Comparison of ENCODE assay signal across 7 worm cellular contexts in the genomic region with DNA sequence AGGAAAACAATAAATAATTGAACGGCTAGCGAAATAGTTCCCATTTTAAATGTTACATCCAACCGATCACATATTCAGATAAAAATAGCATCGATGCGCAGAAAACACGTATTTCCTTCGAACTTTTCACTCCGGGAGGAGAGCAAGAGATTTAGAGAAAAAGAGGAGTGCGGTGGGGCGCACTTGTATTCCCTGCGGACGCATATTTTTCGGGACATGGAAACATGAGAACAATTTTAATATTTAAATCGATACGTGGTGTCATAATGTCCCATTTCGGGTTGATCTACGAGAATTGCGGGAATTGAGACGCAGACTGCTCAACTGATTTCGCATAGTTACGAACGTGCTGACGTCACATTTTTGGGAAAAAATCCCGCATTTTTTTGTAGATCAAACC.
TF ChIP-seq lines count a peak whose summit lies in the region.

Gene C47G2.4, minus strand, starts transcription at position 174 of the 400 bp plus-strand sequence.

TF ChIP-seq in whole organism, L1 larva, 84 proteins besides CTCF, POLR2A, EP300 and RAD21 (continued from another document and continues in another):
- TF ChIP-seq zag-1 (tag; optimal IDR thresholded peaks at IDR 0.05; lab: Kevin White, UChicago) (no peak), nhr-90 (tag; optimal IDR thresholded peaks at IDR 0.05; lab: Kevin White, UChicago; ENCODE audit: poor library complexity) (peak; percentile 64), lin-15B (tag; optimal IDR thresholded peaks at IDR 0.05; lab: Kevin White, UChicago) (peak; percentile 58), lin-14 (GFP tag; optimal IDR thresholded peaks at IDR 0.05; lab: Kevin White, UChicago) (peak; percentile 83), nhr-20 (tag; optimal IDR thresholded peaks at IDR 0.05; lab: Kevin White, UChicago) (peak; percentile 74), lin-35 (GFP tag; optimal IDR thresholded peaks at IDR 0.05; lab: Kevin White, UChicago) (peak; percentile 76 to 84), lir-3 (tag; optimal IDR thresholded peaks at IDR 0.05; lab: Kevin White, UChicago; ENCODE audit: poor library complexity) (peak; percentile 70), fos-1 (tag; optimal IDR thresholded peaks at IDR 0.05; lab: Kevin White, UChicago) (peak; percentile 12), efl-3 (GFP tag; optimal IDR thresholded peaks at IDR 0.05; lab: Kevin White, UChicago) (no peak), tbx-2 (tag; optimal IDR thresholded peaks at IDR 0.05; lab: Kevin White, UChicago) (peak; percentile 55), efl-1 (optimal IDR thresholded peaks at IDR 0.05; lab: Kevin White, UChicago) (peak; percentile 79), efl-1 (GFP tag; optimal IDR thresholded peaks at IDR 0.05 in 1 of 2; lab: Kevin White, UChicago) (peak; percentile 76 to 97), ztf-11 (tag; optimal IDR thresholded peaks at IDR 0.05; lab: Kevin White, UChicago) (peak in 1 of 2 experiments; percentile 26), rnt-1 (tag; optimal IDR thresholded peaks at IDR 0.05; lab: Kevin White, UChicago) (peak; percentile 83), snu-23 (GFP tag; optimal IDR thresholded peaks at IDR 0.05; lab: Kevin White, UChicago) (peak; percentile 79), egl-13 (tag; optimal IDR thresholded peaks at IDR 0.05; lab: Kevin White, UChicago) (peak; percentile 11), fkh-8 (tag; optimal IDR thresholded peaks at IDR 0.05; lab: Kevin White, UChicago) (peak; percentile 49)

TF ChIP-seq in whole organism, L2 larva, 48 proteins besides CTCF, POLR2A, EP300 and RAD21 (continued from another document and continues in another):
- TF ChIP-seq unc-62 (GFP tag; optimal IDR thresholded peaks at IDR 0.05; lab: Kevin White, UChicago): no peak
- no peak for TF ChIP-seq dmd-4 (tag; optimal IDR thresholded peaks at IDR 0.05; lab: Kevin White, UChicago)
- no peak for TF ChIP-seq ama-1 (optimal IDR thresholded peaks at IDR 0.05; lab: Kevin White, UChicago)
- TF ChIP-seq unc-39 (tag; optimal IDR thresholded peaks at IDR 0.05; lab: Kevin White, UChicago): no peak
- peak; percentile 66 for TF ChIP-seq sma-3 (GFP tag; optimal IDR thresholded peaks at IDR 0.05; lab: Kevin White, UChicago)
- TF ChIP-seq sem-4 (tag; optimal IDR thresholded peaks at IDR 0.05; lab: Kevin White, UChicago): no peak
- TF ChIP-seq nhr-25 (tag; optimal IDR thresholded peaks at IDR 0.05; lab: Kevin White, UChicago): peak; percentile 58
- TF ChIP-seq crh-2 (tag; optimal IDR thresholded peaks at IDR 0.05; lab: Kevin White, UChicago): peak; percentile 76
- no peak for TF ChIP-seq ZK546.5 (tag; optimal IDR thresholded peaks at IDR 0.05; lab: Kevin White, UChicago)
- peak; percentile 37 to 79 for TF ChIP-seq lsy-2 (tag; optimal IDR thresholded peaks at IDR 0.05; lab: Kevin White, UChicago)
- peak; percentile 53 for TF ChIP-seq F13H6.1 (tag; optimal IDR thresholded peaks at IDR 0.05; lab: Kevin White, UChicago)
- no peak for TF ChIP-seq nhr-23 (tag; optimal IDR thresholded peaks at IDR 0.05; lab: Kevin White, UChicago)
- no peak for TF ChIP-seq R02D3.7 (tag; optimal IDR thresholded peaks at IDR 0.05; lab: Kevin White, UChicago)
- TF ChIP-seq ceh-16 (tag; optimal IDR thresholded peaks at IDR 0.05; lab: Kevin White, UChicago): peak; percentile 18
- TF ChIP-seq alr-1 (tag; optimal IDR thresholded peaks at IDR 0.05; lab: Kevin White, UChicago): no peak
- peak; percentile 10 for TF ChIP-seq nhr-6 (tag; optimal IDR thresholded peaks at IDR 0.05; lab: Kevin White, UChicago)
- TF ChIP-seq Y55F3AM.14 (GFP tag; optimal IDR thresholded peaks at IDR 0.05; lab: Kevin White, UChicago): no peak
- TF ChIP-seq nhr-129 (tag; optimal IDR thresholded peaks at IDR 0.05; lab: Kevin White, UChicago): peak; percentile 60
- no peak for TF ChIP-seq mdl-1 (tag; optimal IDR thresholded peaks at IDR 0.05; lab: Kevin White, UChicago)

TF ChIP-seq in whole organism, L3 larva, 47 proteins besides CTCF, POLR2A, EP300 and RAD21 (continued from another document and continues in another):
- TF ChIP-seq nhr-43 (tag; optimal IDR thresholded peaks at IDR 0.05; lab: Kevin White, UChicago; ENCODE audit: poor library complexity, severe bottlenecking) (peak; percentile 53), mdl-1 (tag; optimal IDR thresholded peaks at IDR 0.05; lab: Kevin White, UChicago) (no peak), ztf-4 (tag; optimal IDR thresholded peaks at IDR 0.05; lab: Kevin White, UChicago) (no peak), nhr-23 (tag; optimal IDR thresholded peaks at IDR 0.05; lab: Kevin White, UChicago) (peak; percentile 80), pqm-1 (tag; optimal IDR thresholded peaks at IDR 0.05; lab: Kevin White, UChicago) (peak; percentile 17), ceh-16 (tag; optimal IDR thresholded peaks at IDR 0.05; lab: Kevin White, UChicago) (no peak), nhr-25 (tag; optimal IDR thresholded peaks at IDR 0.05; lab: Kevin White, UChicago) (peak; percentile 72), ama-1 (optimal IDR thresholded peaks at IDR 0.05; lab: Kevin White, UChicago) (no peak), elt-2 (tag; optimal IDR thresholded peaks at IDR 0.05; lab: Kevin White, UChicago) (peak; percentile 29), sea-2 (GFP tag; optimal IDR thresholded peaks at IDR 0.05; lab: Kevin White, UChicago) (no peak), zag-1 (tag; optimal IDR thresholded peaks at IDR 0.05; lab: Kevin White, UChicago) (no peak), eor-1 (tag; optimal IDR thresholded peaks at IDR 0.05; lab: Kevin White, UChicago) (no peak), hmg-11 (tag; optimal IDR thresholded peaks at IDR 0.05; lab: Kevin White, UChicago) (peak; percentile 39), fkh-10 (GFP tag; optimal IDR thresholded peaks at IDR 0.05; lab: Kevin White, UChicago) (no peak), pha-4 (tag; optimal IDR thresholded peaks at IDR 0.05; lab: Kevin White, UChicago) (peak; percentile 69), R02D3.7 (tag; optimal IDR thresholded peaks at IDR 0.05; lab: Kevin White, UChicago) (peak; percentile 39), aly-2 (tag; optimal IDR thresholded peaks at IDR 0.05; lab: Kevin White, UChicago) (no peak), daf-12 (tag; optimal IDR thresholded peaks at IDR 0.05; lab: Kevin White, UChicago) (no peak), tbx-2 (tag; optimal IDR thresholded peaks at IDR 0.05; lab: Kevin White, UChicago) (no peak)

TF ChIP-seq in whole organism, L4 larva, 104 proteins besides CTCF, POLR2A, EP300 and RAD21 (continued from another document and continues in another):
- TF ChIP-seq daf-8 (GFP tag; IDR thresholded peaks at IDR 0.05; lab: Robert Waterston, UW) (no peak), mes-2 (tag; optimal IDR thresholded peaks at IDR 0.05; lab: Kevin White, UChicago; ENCODE audit: poor library complexity, severe bottlenecking) (peak; percentile 94), nhr-10 (tag; optimal IDR thresholded peaks at IDR 0.05; lab: Kevin White, UChicago) (no peak), ama-1 (optimal IDR thresholded peaks at IDR 0.05; lab: Kevin White, UChicago) (no peak), lin-29 (GFP tag; IDR thresholded peaks at IDR 0.05; lab: Robert Waterston, UW) (no peak), php-3 (GFP tag; IDR thresholded peaks at IDR 0.05; lab: Robert Waterston, UW) (no peak), snpc-4 (tag; optimal IDR thresholded peaks at IDR 0.05; lab: Kevin White, UChicago) (no peak), D1046.2 (GFP tag; IDR thresholded peaks at IDR 0.05; lab: Robert Waterston, UW) (no peak), lin-39 (tag; optimal IDR thresholded peaks at IDR 0.05; lab: Kevin White, UChicago) (no peak), T26A8.4 (GFP tag; IDR thresholded peaks at IDR 0.05; lab: Robert Waterston, UW) (peak; percentile 51; the same call in 1 of the 2 replicates), nhr-11 (tag; optimal IDR thresholded peaks at IDR 0.05; lab: Kevin White, UChicago) (no peak), lir-3 (tag; optimal IDR thresholded peaks at IDR 0.05; lab: Kevin White, UChicago) (no peak), ZK337.2 (GFP tag; IDR thresholded peaks at IDR 0.05; lab: Robert Waterston, UW) (no peak), nhr-77 (tag; optimal IDR thresholded peaks at IDR 0.05; lab: Kevin White, UChicago) (no peak), gei-8 (GFP tag; optimal IDR thresholded peaks at IDR 0.05; lab: Kevin White, UChicago) (no peak), jun-1 (tag; optimal IDR thresholded peaks at IDR 0.05; lab: Kevin White, UChicago) (no peak), nhr-111 (GFP tag; optimal IDR thresholded peaks at IDR 0.05; lab: Kevin White, UChicago) (no peak), ztf-11 (tag; optimal IDR thresholded peaks at IDR 0.05; lab: Kevin White, UChicago) (no peak), mep-1 (tag; optimal IDR thresholded peaks at IDR 0.05; lab: Kevin White, UChicago) (peak; percentile 54), zfp-2 (tag; optimal IDR thresholded peaks at IDR 0.05; lab: Kevin White, UChicago) (no peak)

TF ChIP-seq in whole organism, late embryonic, 69 proteins besides CTCF, POLR2A, EP300 and RAD21 (continued from another document and continues in another):
- no peak for TF ChIP-seq K09A11.1 (tag; optimal IDR thresholded peaks at IDR 0.05; lab: Kevin White, UChicago; ENCODE audit: insufficient read depth)
- TF ChIP-seq pax-1 (tag; optimal IDR thresholded peaks at IDR 0.05; lab: Kevin White, UChicago): no peak
- TF ChIP-seq Y22D7AL.16 (tag; optimal IDR thresholded peaks at IDR 0.05; lab: Kevin White, UChicago): no peak
- no peak for TF ChIP-seq T23F11.4 (GFP tag; optimal IDR thresholded peaks at IDR 0.05; lab: Kevin White, UChicago)
- peak; percentile 70 for TF ChIP-seq ceh-34 (tag; optimal IDR thresholded peaks at IDR 0.05; lab: Kevin White, UChicago)
- no peak for TF ChIP-seq C38D4.7 (GFP tag; optimal IDR thresholded peaks at IDR 0.05; lab: Kevin White, UChicago)
- no peak for TF ChIP-seq fax-1 (tag; optimal IDR thresholded peaks at IDR 0.05; lab: Kevin White, UChicago)
- no peak for TF ChIP-seq hlh-15 (tag; optimal IDR thresholded peaks at IDR 0.05; lab: Kevin White, UChicago)
- TF ChIP-seq ceh-48 (tag; optimal IDR thresholded peaks at IDR 0.05; lab: Kevin White, UChicago): no peak
- peak; percentile 53 for TF ChIP-seq rnt-1 (tag; optimal IDR thresholded peaks at IDR 0.05; lab: Kevin White, UChicago)
- no peak for TF ChIP-seq K02D7.2 (tag; optimal IDR thresholded peaks at IDR 0.05; lab: Kevin White, UChicago)
- TF ChIP-seq sox-4 (tag; optimal IDR thresholded peaks at IDR 0.05; lab: Kevin White, UChicago): no peak
- TF ChIP-seq dmd-4 (tag; optimal IDR thresholded peaks at IDR 0.05; lab: Kevin White, UChicago; ENCODE audit: borderline replicate concordance): no peak
- TF ChIP-seq hlh-6 (tag; optimal IDR thresholded peaks at IDR 0.05; lab: Kevin White, UChicago): no peak
- no peak for TF ChIP-seq pha-2 (tag; optimal IDR thresholded peaks at IDR 0.05; lab: Kevin White, UChicago)
- peak; percentile 36 for TF ChIP-seq nfya-1 (tag; optimal IDR thresholded peaks at IDR 0.05; lab: Kevin White, UChicago)
- TF ChIP-seq ceh-45 (GFP tag; IDR thresholded peaks at IDR 0.05; lab: Robert Waterston, UW): no peak
- no peak for TF ChIP-seq zip-5 (tag; optimal IDR thresholded peaks at IDR 0.05; lab: Kevin White, UChicago)
- TF ChIP-seq unc-55 (GFP tag; optimal IDR thresholded peaks at IDR 0.05; lab: Kevin White, UChicago): no peak
- no peak for TF ChIP-seq ceh-30 (tag; optimal IDR thresholded peaks at IDR 0.05; lab: Kevin White, UChicago)
- TF ChIP-seq ceh-31 (tag; optimal IDR thresholded peaks at IDR 0.05; lab: Kevin White, UChicago): peak; percentile 55

TF ChIP-seq in whole organism, mixed stage, embryonic, 35 proteins besides CTCF, POLR2A, EP300 and RAD21 (continued from another document):
- TF ChIP-seq unc-120 (tag; optimal IDR thresholded peaks at IDR 0.05; lab: Kevin White, UChicago; ENCODE audit: poor library complexity, severe bottlenecking) (peak; percentile 0), blmp-1 (tag; optimal IDR thresholded peaks at IDR 0.05; lab: Kevin White, UChicago) (no peak)

TF ChIP-seq in whole organism, young adult, 124 proteins besides CTCF, POLR2A, EP300 and RAD21 (continued from another document and continues in another):
- no peak for TF ChIP-seq rpc-1 (optimal IDR thresholded peaks at IDR 0.05; lab: Kevin White, UChicago)
- no peak for TF ChIP-seq rpc-1 (tag; optimal IDR thresholded peaks at IDR 0.05; lab: Kevin White, UChicago)
- no peak for TF ChIP-seq mes-4 (tag; optimal IDR thresholded peaks at IDR 0.05; lab: Kevin White, UChicago)
- no peak for TF ChIP-seq mel-28 (tag; optimal IDR thresholded peaks at IDR 0.05; lab: Kevin White, UChicago; ENCODE audit: borderline replicate concordance)
- TF ChIP-seq gei-17 (GFP tag; optimal IDR thresholded peaks at IDR 0.05; lab: Kevin White, UChicago): no peak
- no peak for TF ChIP-seq C17E4.6 (GFP tag; IDR thresholded peaks at IDR 0.05; lab: Robert Waterston, UW)
- TF ChIP-seq nfya-1 (tag; optimal IDR thresholded peaks at IDR 0.05; lab: Kevin White, UChicago; ENCODE audit: borderline replicate concordance, insufficient read depth): no peak
- no peak for TF ChIP-seq B0019.2 (GFP tag; conservative IDR thresholded peaks at IDR 0.05; lab: Robert Waterston, UW)
- peak; percentile 66 for TF ChIP-seq lsl-1 (GFP tag; optimal IDR thresholded peaks at IDR 0.05; lab: Kevin White, UChicago)
- TF ChIP-seq xnd-1 (tag; optimal IDR thresholded peaks at IDR 0.05; lab: Kevin White, UChicago): peak; percentile 63
- no peak for TF ChIP-seq ztf-22 (GFP tag; optimal IDR thresholded peaks at IDR 0.05; lab: Kevin White, UChicago)
- no peak for TF ChIP-seq Y56A3A.18 (GFP tag; IDR thresholded peaks at IDR 0.05; lab: Robert Waterston, UW)
- TF ChIP-seq dox-1 (GFP tag; IDR thresholded peaks at IDR 0.05; lab: Robert Waterston, UW): peak; percentile 83
- TF ChIP-seq F57C9.4 (tag; optimal IDR thresholded peaks at IDR 0.05; lab: Kevin White, UChicago): no peak
- peak; percentile 78 for TF ChIP-seq athp-1 (tag; optimal IDR thresholded peaks at IDR 0.05; lab: Kevin White, UChicago)
- TF ChIP-seq cebp-1 (GFP tag; IDR thresholded peaks at IDR 0.05; lab: Robert Waterston, UW): no peak
- peak; percentile 26 for TF ChIP-seq cebp-1 (tag; optimal IDR thresholded peaks at IDR 0.05; lab: Kevin White, UChicago)
- TF ChIP-seq F49E8.2 (tag; optimal IDR thresholded peaks at IDR 0.05; lab: Kevin White, UChicago; ENCODE audit: insufficient read depth): no peak
- TF ChIP-seq F23B12.7 (tag; optimal IDR thresholded peaks at IDR 0.05; lab: Kevin White, UChicago; ENCODE audit: insufficient read depth): no peak
- TF ChIP-seq B0336.3 (GFP tag; IDR thresholded peaks at IDR 0.05; lab: Robert Waterston, UW): no peak
- peak; percentile 60 for TF ChIP-seq hmg-1.2 (GFP tag; IDR thresholded peaks at IDR 0.05; lab: Robert Waterston, UW)
- TF ChIP-seq madf-8 (GFP tag; conservative IDR thresholded peaks at IDR 0.05; lab: Robert Waterston, UW): peak; percentile 21; the same call in 1 of the 2 replicates
- TF ChIP-seq sptf-2 (GFP tag; optimal IDR thresholded peaks at IDR 0.05; lab: Kevin White, UChicago): no peak
- TF ChIP-seq die-1 (tag; optimal IDR thresholded peaks at IDR 0.05; lab: Kevin White, UChicago): no peak
- no peak for TF ChIP-seq unc-62 (GFP tag; optimal IDR thresholded peaks at IDR 0.05; lab: Kevin White, UChicago)
- no peak for TF ChIP-seq lag-1 (GFP tag; IDR thresholded peaks at IDR 0.05; lab: Robert Waterston, UW)
- no peak for TF ChIP-seq aptf-3 (GFP tag; IDR thresholded peaks at IDR 0.05; lab: Robert Waterston, UW)
- no peak for TF ChIP-seq madf-3 (GFP tag; IDR thresholded peaks at IDR 0.05; lab: Robert Waterston, UW)
- TF ChIP-seq ztf-3 (GFP tag; optimal IDR thresholded peaks at IDR 0.05; lab: Kevin White, UChicago): no peak
- peak in 1 of 3 experiments; percentile 24 for TF ChIP-seq lin-35 (GFP tag; optimal IDR thresholded peaks at IDR 0.05; lab: Kevin White, UChicago)
- no peak for TF ChIP-seq snpc-1.1 (tag; optimal IDR thresholded peaks at IDR 0.05; lab: Kevin White, UChicago; ENCODE audit: insufficient read depth)
- no peak for TF ChIP-seq let-607 (tag; optimal IDR thresholded peaks at IDR 0.05; lab: Kevin White, UChicago)
- TF ChIP-seq D2030.7 (GFP tag; IDR thresholded peaks at IDR 0.05; lab: Robert Waterston, UW): peak; percentile 48
- no peak for TF ChIP-seq madf-10 (tag; optimal IDR thresholded peaks at IDR 0.05; lab: Kevin White, UChicago)
- TF ChIP-seq B0261.1 (tag; optimal IDR thresholded peaks at IDR 0.05; lab: Kevin White, UChicago): no peak
- TF ChIP-seq lir-1 (GFP tag; conservative IDR thresholded peaks at IDR 0.05; lab: Robert Waterston, UW): 0 out of 2 replicates have a peak, but pooled peaks have one; percentile 15
- no peak for TF ChIP-seq cebp-2 (GFP tag; IDR thresholded peaks at IDR 0.05; lab: Robert Waterston, UW)
- TF ChIP-seq tlf-1 (GFP tag; optimal IDR thresholded peaks at IDR 0.05; lab: Kevin White, UChicago): no peak
- no peak for TF ChIP-seq F37B4.10 (GFP tag; IDR thresholded peaks at IDR 0.05; lab: Robert Waterston, UW)
- TF ChIP-seq nhr-80 (tag; optimal IDR thresholded peaks at IDR 0.05; lab: Kevin White, UChicago): peak; percentile 7
- TF ChIP-seq chd-7 (tag; optimal IDR thresholded peaks at IDR 0.05; lab: Kevin White, UChicago): no peak
